Fruit fly (Drosophila melanogaster): ENCODE results near the gene CG8927.

The CG8927 gene

dm6 chr3R:16218251-16219030 is 37.6 kb downstream of the CG8927 start (continued):
- TF ChIP-seq Myb (GFP tag; optimal IDR thresholded peaks at IDR 0.05) (no peak), CTCF (GFP tag; optimal IDR thresholded peaks at IDR 0.05) (peak; percentile 9), ttk (GFP tag; IDR thresholded peaks at IDR 0.05) (0 out of 2 replicates have a peak, but pooled peaks have one; percentile 0), Blimp-1 (GFP tag; optimal IDR thresholded peaks at IDR 0.05) (peak; percentile 58), ci (GFP tag; IDR thresholded peaks at IDR 0.05) (0 out of 3 replicates have a peak, but pooled peaks have one; percentile 19), CG7987 (GFP tag; optimal IDR thresholded peaks at IDR 0.05) (no peak), Adf1 (GFP tag; IDR thresholded peaks at IDR 0.05) (peak; percentile 91), Doc3 (GFP tag; IDR thresholded peaks at IDR 0.05; ENCODE audit: partially characterized antibody) (0 out of 3 replicates have a peak, but pooled peaks have one; percentile 30), CG14441 (GFP tag; IDR thresholded peaks at IDR 0.05) (no peak), vvl (GFP tag; IDR thresholded peaks at IDR 0.05) (0 out of 2 replicates have a peak, but pooled peaks have one; percentile 11), Dfd (GFP tag; optimal IDR thresholded peaks at IDR 0.05) (no peak), CG12769 (tag; optimal IDR thresholded peaks at IDR 0.05) (peak; percentile 29), CkIIα-i1 (GFP tag; IDR thresholded peaks at IDR 0.05) (no peak), Med (GFP tag) (peak; percentile 62), cato (GFP tag; optimal IDR thresholded peaks at IDR 0.05; ENCODE audit: borderline replicate concordance) (no peak), sens (GFP tag) (peak; percentile 17), jumu (GFP tag; optimal IDR thresholded peaks at IDR 0.05) (no peak), dmrt99B (tag; optimal IDR thresholded peaks at IDR 0.05) (peak; percentile 5)

dm6 chr3R:16220050-16220670 is 39.3 kb downstream of the CG8927 start:
- TF ChIP-seq oc (tag; optimal IDR thresholded peaks at IDR 0.05) (no peak), CG17328 (GFP tag; IDR thresholded peaks at IDR 0.05) (no peak), Drgx (GFP tag; IDR thresholded peaks at IDR 0.05) (0 out of 2 replicates have a peak, but pooled peaks have one; percentile 25), sens (GFP tag) (peak; percentile 64), lilli (GFP tag; optimal IDR thresholded peaks at IDR 0.05) (no peak), Spps (tag; optimal IDR thresholded peaks at IDR 0.05) (no peak), CG15514 (GFP tag; optimal IDR thresholded peaks at IDR 0.05) (no peak), stwl (tag; optimal IDR thresholded peaks at IDR 0.05) (peak; percentile 44), jigr1 (GFP tag; IDR thresholded peaks at IDR 0.05) (no peak), Ets65A (GFP tag) (peak; percentile 86), CG12942 (GFP tag; optimal IDR thresholded peaks at IDR 0.05) (no peak), Mes4 (GFP tag; optimal IDR thresholded peaks at IDR 0.05) (no peak), Dip3 (GFP tag; optimal IDR thresholded peaks at IDR 0.05) (no peak), Gug (GFP tag; IDR thresholded peaks at IDR 0.05) (no peak), Med (GFP tag) (peak; percentile 28)

- no peak for TF ChIP-seq CG9437 (GFP tag; optimal IDR thresholded peaks at IDR 0.05)
- TF ChIP-seq CG30431 (GFP tag; optimal IDR thresholded peaks at IDR 0.05): no peak
- no peak for TF ChIP-seq CG7928 (GFP tag; optimal IDR thresholded peaks at IDR 0.05)
- TF ChIP-seq Spps (tag; optimal IDR thresholded peaks at IDR 0.05): no peak
- no peak for TF ChIP-seq CG14050 (GFP tag; IDR thresholded peaks at IDR 0.05)
- no peak for TF ChIP-seq CG2678 (tag; optimal IDR thresholded peaks at IDR 0.05)
- TF ChIP-seq gsb-n (tag; optimal IDR thresholded peaks at IDR 0.05): no peak
- no peak for TF ChIP-seq tio (GFP tag; optimal IDR thresholded peaks at IDR 0.05)
- TF ChIP-seq crol (GFP tag; IDR thresholded peaks at IDR 0.05): peak; percentile 32; the same call in 1 of the 2 replicates
- TF ChIP-seq CG9932 (GFP tag; IDR thresholded peaks at IDR 0.05): no peak
- TF ChIP-seq Med (GFP tag): peak; percentile 48
- no peak for TF ChIP-seq CG5245 (GFP tag; optimal IDR thresholded peaks at IDR 0.05)
- no peak for TF ChIP-seq CG7556 (GFP tag; optimal IDR thresholded peaks at IDR 0.05)
- peak; percentile 7 for TF ChIP-seq lab (GFP tag; optimal IDR thresholded peaks at IDR 0.05)
- TF ChIP-seq lmd (GFP tag; IDR thresholded peaks at IDR 0.05): 0 out of 2 replicates have a peak, but pooled peaks have one; percentile 13
- no peak for TF ChIP-seq B-H1 (GFP tag; IDR thresholded peaks at IDR 0.05)
- 0 out of 3 replicates have a peak, but pooled peaks have one; percentile 6 for TF ChIP-seq ken (GFP tag; IDR thresholded peaks at IDR 0.05)
- TF ChIP-seq Ets65A (GFP tag): peak; percentile 93
- TF ChIP-seq CG30020 (tag; optimal IDR thresholded peaks at IDR 0.05): no peak
- TF ChIP-seq cg (GFP tag; optimal IDR thresholded peaks at IDR 0.05): no peak
Measured at dm6 chr3R:16220854-16221253, 40.0 kb downstream of the CG8927 start.
